Worm (Caenorhabditis elegans): ENCODE results near the gene nac-1.
A peak's percentile ranks its signal among the peaks of the same experiment; 100 is the strongest.

The nac-1 gene

DNA sequence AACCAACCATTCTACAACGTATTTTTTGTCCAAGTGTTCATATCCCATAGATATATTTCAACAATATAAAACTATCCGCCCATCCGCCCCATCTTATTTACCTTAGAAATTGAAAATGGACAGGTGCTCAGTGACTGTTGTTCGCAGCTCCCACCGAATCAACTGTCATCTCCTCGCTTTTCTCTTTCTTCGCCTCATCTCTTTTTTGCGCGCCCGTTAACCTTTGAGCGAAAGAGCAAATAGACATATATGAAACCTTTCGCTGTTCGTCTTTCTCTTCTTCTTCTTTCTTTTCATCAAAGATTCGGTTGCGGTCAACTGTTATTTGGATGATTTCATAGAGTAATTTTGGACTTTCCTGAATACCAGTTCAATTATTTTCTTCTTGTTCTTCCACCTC lies 19.3 kb upstream of the nac-1 start, which contains the start of gene sssh-1:
Gene sssh-1 (plus strand): TSS at position 301 of the 400 bp plus-strand sequence.
- no peak for TF ChIP-seq ceh-31 (tag; optimal IDR thresholded peaks at IDR 0.05)
- no peak for TF ChIP-seq npax-4 (tag; optimal IDR thresholded peaks at IDR 0.05)
- TF ChIP-seq ceh-30 (tag; optimal IDR thresholded peaks at IDR 0.05), result no peak
- TF ChIP-seq hlh-15 (tag; optimal IDR thresholded peaks at IDR 0.05), result no peak
- no peak for TF ChIP-seq nfya-1 (tag; optimal IDR thresholded peaks at IDR 0.05)
- no peak for TF ChIP-seq pag-3 (tag; optimal IDR thresholded peaks at IDR 0.05; ENCODE audit: borderline replicate concordance)
- TF ChIP-seq pha-2 (tag; optimal IDR thresholded peaks at IDR 0.05), result no peak
- TF ChIP-seq fkh-10 (GFP tag; optimal IDR thresholded peaks at IDR 0.05), result no peak
- no peak for TF ChIP-seq unc-55 (GFP tag; optimal IDR thresholded peaks at IDR 0.05)
- no peak for TF ChIP-seq ets-4 (tag; optimal IDR thresholded peaks at IDR 0.05)
- TF ChIP-seq mec-3 (tag; optimal IDR thresholded peaks at IDR 0.05; ENCODE audit: borderline replicate concordance), result no peak
- TF ChIP-seq ceh-34 (tag; optimal IDR thresholded peaks at IDR 0.05), result no peak
- no peak for TF ChIP-seq unc-3 (GFP tag; conservative IDR thresholded peaks at IDR 0.05)
- TF ChIP-seq unc-3 (tag; optimal IDR thresholded peaks at IDR 0.05), result no peak
- no peak for TF ChIP-seq unc-42 (tag; optimal IDR thresholded peaks at IDR 0.05)
- TF ChIP-seq tbx-7 (tag; optimal IDR thresholded peaks at IDR 0.05), result no peak

DNA sequence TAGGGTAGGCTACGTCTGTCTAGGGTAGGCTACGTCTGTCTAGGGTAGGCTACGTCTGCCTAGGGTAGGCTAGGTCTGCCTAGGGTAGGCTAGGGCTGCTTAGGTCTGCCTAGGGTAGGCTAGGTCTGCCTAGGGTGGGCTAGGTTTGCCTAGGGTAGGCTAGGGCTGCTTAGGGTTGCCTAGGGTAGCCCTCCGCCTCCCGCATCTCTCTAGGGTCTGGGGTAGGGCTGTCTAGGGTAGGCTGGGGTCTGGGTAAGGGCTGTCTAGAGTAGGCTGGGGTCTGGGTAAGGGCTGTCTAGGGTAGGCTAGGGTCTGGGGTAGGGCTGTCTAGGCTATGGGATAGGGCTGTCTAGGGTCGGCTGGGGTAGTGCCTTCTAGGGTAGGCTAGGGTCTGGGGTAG lies 17.3 kb upstream of the nac-1 start:
- TF ChIP-seq syd-9 (tag; optimal IDR thresholded peaks at IDR 0.05), result no peak
- no peak for TF ChIP-seq gmeb-2 (tag; optimal IDR thresholded peaks at IDR 0.05)
- TF ChIP-seq sox-2 (GFP tag; IDR thresholded peaks at IDR 0.05), result no peak
- TF ChIP-seq C38D4.7 (GFP tag; optimal IDR thresholded peaks at IDR 0.05), result no peak
- peak; percentile 17 for TF ChIP-seq hlh-13 (GFP tag; optimal IDR thresholded peaks at IDR 0.05)
- TF ChIP-seq che-1 (tag; optimal IDR thresholded peaks at IDR 0.05), result no peak
- no peak for TF ChIP-seq unc-3 (GFP tag; conservative IDR thresholded peaks at IDR 0.05)
- no peak for TF ChIP-seq unc-3 (tag; optimal IDR thresholded peaks at IDR 0.05)
- TF ChIP-seq eyg-1 (tag; optimal IDR thresholded peaks at IDR 0.05), result no peak
- TF ChIP-seq K02D7.2 (tag; optimal IDR thresholded peaks at IDR 0.05), result no peak

DNA sequence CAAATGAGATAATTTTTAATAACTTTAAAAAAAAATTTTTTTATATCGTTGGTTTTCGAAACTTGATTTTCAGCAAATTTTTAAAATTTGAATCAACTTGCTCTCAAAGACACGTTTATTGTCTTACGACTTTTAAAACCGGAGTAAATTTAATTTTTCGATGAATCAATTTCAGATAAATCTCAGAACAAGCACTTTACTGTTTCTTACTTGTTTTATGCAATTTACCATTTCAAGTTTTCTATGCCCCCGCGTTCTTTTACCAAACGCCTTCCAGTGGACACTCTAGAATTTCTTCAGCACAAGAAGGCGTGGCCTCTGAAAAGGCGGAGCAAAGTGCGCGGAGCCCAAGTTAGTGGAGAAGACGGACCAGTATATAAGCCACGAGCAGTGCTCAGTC lies 13.8 kb upstream of the nac-1 start, which contains the start of gene flp-8:
Gene flp-8 (plus strand): TSS at position 301 of the 400 bp plus-strand sequence.
- TF ChIP-seq hlh-15 (tag; optimal IDR thresholded peaks at IDR 0.05) (no peak), odd-2 (tag; optimal IDR thresholded peaks at IDR 0.05) (no peak), C08G9.2 (tag; optimal IDR thresholded peaks at IDR 0.05) (no peak), ceh-14 (tag; optimal IDR thresholded peaks at IDR 0.05) (no peak), hlh-13 (GFP tag; optimal IDR thresholded peaks at IDR 0.05) (no peak), tbx-2 (tag; optimal IDR thresholded peaks at IDR 0.05) (no peak), che-1 (tag; optimal IDR thresholded peaks at IDR 0.05) (no peak), ceh-18 (tag; optimal IDR thresholded peaks at IDR 0.05) (no peak), nhr-11 (tag; optimal IDR thresholded peaks at IDR 0.05) (no peak)

DNA sequence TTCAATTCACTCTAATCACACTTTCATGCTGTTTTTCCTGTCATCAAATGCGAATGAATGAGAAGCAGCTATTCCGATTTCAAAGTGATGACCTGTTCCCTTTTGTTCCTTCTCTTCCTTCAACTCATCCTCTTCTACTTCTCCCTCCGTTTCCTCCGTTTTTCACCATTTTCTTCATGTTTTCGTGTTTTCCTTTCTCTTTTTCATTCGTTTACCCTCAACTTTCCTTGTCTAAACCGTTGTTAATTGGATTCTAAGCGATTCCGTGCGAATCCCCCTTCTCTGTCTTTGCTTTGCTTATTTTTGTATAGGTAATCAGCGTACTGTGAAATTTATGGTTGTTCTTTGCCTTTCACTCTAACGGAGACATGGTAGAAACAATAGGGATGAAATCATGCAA lies 9.1 kb upstream of the nac-1 start:
- TF ChIP-seq pag-3 (tag; optimal IDR thresholded peaks at IDR 0.05; ENCODE audit: borderline replicate concordance), result no peak

DNA sequence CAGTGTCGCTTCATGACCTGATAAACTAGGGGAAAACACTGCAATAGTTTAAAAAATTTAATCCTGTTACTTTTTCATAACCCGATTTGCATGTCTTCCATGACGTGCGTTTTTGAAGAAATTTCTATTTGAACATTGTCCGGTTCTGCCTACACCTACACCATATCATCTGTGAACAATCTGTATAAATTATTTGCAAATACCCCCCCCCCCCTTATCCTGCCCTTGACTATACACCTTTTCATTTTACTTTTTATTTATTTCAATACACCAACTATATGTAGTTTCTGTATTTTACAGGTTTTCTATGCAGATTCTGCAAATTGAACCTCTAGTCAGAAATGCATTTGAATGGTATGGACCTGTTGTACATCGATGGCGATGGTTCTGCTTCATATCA lies 6.8 kb upstream of the nac-1 start, which contains the start of gene daf-6:
Gene daf-6 (plus strand): TSS at position 301 of the 400 bp plus-strand sequence.
- TF ChIP-seq ceh-48 (tag; optimal IDR thresholded peaks at IDR 0.05) (no peak), eyg-1 (tag; optimal IDR thresholded peaks at IDR 0.05) (no peak), nhr-232 (tag; optimal IDR thresholded peaks at IDR 0.05) (no peak), elt-4 (tag; optimal IDR thresholded peaks at IDR 0.05) (no peak), ets-4 (tag; optimal IDR thresholded peaks at IDR 0.05) (no peak), ceh-18 (tag; optimal IDR thresholded peaks at IDR 0.05) (no peak), pat-9 (tag; optimal IDR thresholded peaks at IDR 0.05) (no peak), ama-1 (optimal IDR thresholded peaks at IDR 0.05) (no peak), ceh-22 (tag; optimal IDR thresholded peaks at IDR 0.05) (no peak), odd-2 (tag; optimal IDR thresholded peaks at IDR 0.05) (no peak), che-1 (tag; optimal IDR thresholded peaks at IDR 0.05) (no peak)
